Worm (Caenorhabditis elegans) whole organism, L3 larva: ENCODE data around the gene C02F12.5.

ENCODE experiments used
- R02D3.7 ChIP-seq: fragments of 150-350 bp; optimal IDR thresholded peaks from 2 replicates; lab custom pipeline; 2014; ENCODE audit warnings: missing biosample characterization, missing genetic modification characterization
- aly-2 ChIP-seq: fragments of 150-350 bp; optimal IDR thresholded peaks from 2 replicates; lab custom pipeline; 2014; ENCODE audit warnings: missing biosample characterization, missing genetic modification characterization
- ceh-16 ChIP-seq: sonication (generic microtip); optimal IDR thresholded peaks from 2 replicates; lab custom pipeline; 2017; ENCODE audit warnings: missing biosample characterization, missing genetic modification characterization
- ceh-28 ChIP-seq: fragments of 150-350 bp; optimal IDR thresholded peaks from 2 replicates; lab custom pipeline; 2014; ENCODE audit warnings: missing biosample characterization, missing genetic modification reagents, missing genetic modification characterization
- ceh-9 ChIP-seq: sonication (generic microtip); optimal IDR thresholded peaks from 2 replicates; lab custom pipeline; 2018; ENCODE audit warnings: missing biosample characterization, missing genetic modification characterization
- daf-12 ChIP-seq: fragments of 150-350 bp; optimal IDR thresholded peaks from 2 replicates; lab custom pipeline; 2014; ENCODE audit warnings: missing biosample characterization, missing genetic modification reagents, missing genetic modification characterization
- elt-1 ChIP-seq: fragments of 150-350 bp; optimal IDR thresholded peaks from 2 replicates; lab custom pipeline; 2014; ENCODE audit warnings: missing biosample characterization, missing genetic modification characterization
- elt-2 ChIP-seq: sonication (generic microtip); optimal IDR thresholded peaks from 2 replicates; lab custom pipeline; 2016; ENCODE audit warnings: missing genetic modification reagents, mild to moderate bottlenecking, missing genetic modification characterization, missing compliant biosample characterization
- eor-1 ChIP-seq, 2 experiments: fragments of 150-350 bp; optimal IDR thresholded peaks; 2 replicates each; lab custom pipeline; 2014 to 2018; ENCODE audit warnings: missing biosample characterization in 2 of 2, missing genetic modification characterization in 2 of 2
- fkh-2 ChIP-seq: fragments of 150-350 bp; optimal IDR thresholded peaks from 2 replicates; lab custom pipeline; 2014; ENCODE audit warnings: missing biosample characterization, missing genetic modification reagents, missing genetic modification characterization
- fos-1 ChIP-seq: fragments of 150-350 bp; optimal IDR thresholded peaks from 2 replicates; lab custom pipeline; 2014; ENCODE audit warnings: missing biosample characterization, missing genetic modification characterization
- hmg-11 ChIP-seq: sonication (generic microtip); optimal IDR thresholded peaks from 2 replicates; lab custom pipeline; 2016; ENCODE audit warnings: missing genetic modification characterization, missing compliant biosample characterization
- jun-1 ChIP-seq: fragments of 150-350 bp; optimal IDR thresholded peaks from 2 replicates; lab custom pipeline; 2014; ENCODE audit warnings: missing biosample characterization, missing genetic modification reagents, missing genetic modification characterization
- lin-15B ChIP-seq: fragments of 150-350 bp; optimal IDR thresholded peaks from 2 replicates; lab custom pipeline; 2014; ENCODE audit warnings: missing biosample characterization, missing genetic modification characterization
- lin-39 ChIP-seq: fragments of 150-350 bp; optimal IDR thresholded peaks from 2 replicates; lab custom pipeline; 2018; ENCODE audit warnings: missing biosample characterization, missing genetic modification reagents, missing genetic modification characterization
- lsy-12 ChIP-seq: sonication (generic microtip); optimal IDR thresholded peaks from 2 replicates; lab custom pipeline; 2016; ENCODE audit warnings: mild to moderate bottlenecking, missing genetic modification characterization, missing compliant biosample characterization
- mdl-1 ChIP-seq: fragments of 150-350 bp; optimal IDR thresholded peaks from 2 replicates; lab custom pipeline; 2014; ENCODE audit warnings: missing biosample characterization, missing genetic modification characterization
- mml-1 ChIP-seq: fragments of 150-350 bp; sonication (generic microtip); optimal IDR thresholded peaks from 3 replicates; lab custom pipeline; 2014; ENCODE audit warnings: missing biosample characterization, missing genetic modification characterization
- nfya-1 ChIP-seq: sonication (generic microtip); optimal IDR thresholded peaks from 2 replicates; lab custom pipeline; 2017; ENCODE audit warnings: missing genetic modification characterization, mild to moderate bottlenecking, missing compliant biosample characterization, antibody characterized with exemption, moderate library complexity; ENCODE audit not compliant: insufficient read depth
- nhr-12 ChIP-seq: fragments of 150-350 bp; optimal IDR thresholded peaks from 2 replicates; lab custom pipeline; 2014; ENCODE audit warnings: missing biosample characterization, missing genetic modification characterization
- nhr-23 ChIP-seq: fragments of 150-350 bp; optimal IDR thresholded peaks from 2 replicates; lab custom pipeline; 2014; ENCODE audit warnings: missing biosample characterization, missing genetic modification reagents, missing genetic modification characterization
- nhr-25 ChIP-seq: sonication (generic microtip); optimal IDR thresholded peaks from 2 replicates; lab custom pipeline; 2017; ENCODE audit warnings: missing biosample characterization, missing genetic modification characterization
- nhr-28 ChIP-seq: fragments of 150-350 bp; optimal IDR thresholded peaks from 2 replicates; lab custom pipeline; 2014; ENCODE audit warnings: missing biosample characterization, missing genetic modification characterization
- nhr-67 ChIP-seq: fragments of 150-350 bp; optimal IDR thresholded peaks from 2 replicates; lab custom pipeline; 2014; ENCODE audit warnings: missing biosample characterization, missing genetic modification characterization
- nhr-76 ChIP-seq: fragments of 150-350 bp; sonication (generic microtip); optimal IDR thresholded peaks from 5 replicates; lab custom pipeline; 2014; ENCODE audit warnings: missing biosample characterization, missing genetic modification characterization
- nhr-77 ChIP-seq: fragments of 150-350 bp; optimal IDR thresholded peaks from 2 replicates; lab custom pipeline; 2014; ENCODE audit warnings: missing biosample characterization, missing genetic modification characterization
- pha-4 ChIP-seq: fragments of 150-350 bp; optimal IDR thresholded peaks from 2 replicates; lab custom pipeline; 2014; ENCODE audit warnings: missing biosample characterization, missing genetic modification reagents, missing genetic modification characterization
- sea-2 ChIP-seq: fragments of 150-350 bp; sonication (generic microtip); optimal IDR thresholded peaks from 4 replicates; lab custom pipeline; 2014; ENCODE audit warnings: missing biosample characterization, missing genetic modification reagents, missing genetic modification characterization
- skn-1 ChIP-seq: fragments of 150-350 bp; optimal IDR thresholded peaks from 2 replicates; lab custom pipeline; 2014; ENCODE audit warnings: missing biosample characterization, missing genetic modification characterization
- snpc-4 ChIP-seq: fragments of 150-350 bp; optimal IDR thresholded peaks from 2 replicates; lab custom pipeline; 2014; ENCODE audit warnings: missing biosample characterization, missing genetic modification characterization
- unc-39 ChIP-seq: sonication (generic microtip); optimal IDR thresholded peaks from 4 replicates; lab custom pipeline; 2017; ENCODE audit warnings: missing biosample characterization, missing genetic modification characterization
- ztf-11 ChIP-seq: fragments of 150-350 bp; optimal IDR thresholded peaks from 2 replicates; lab custom pipeline; 2014; ENCODE audit warnings: missing biosample characterization, missing genetic modification characterization
- ztf-4 ChIP-seq: fragments of 150-350 bp; optimal IDR thresholded peaks from 2 replicates; lab custom pipeline; 2014; ENCODE audit warnings: missing biosample characterization, missing genetic modification characterization

Gene C02F12.5

ce11 chrX:3655972-3656371 is 15.9 kb downstream of the C02F12.5 start, which contains the start of gene R11G1.7:
Gene R11G1.7, plus strand, starts transcription at chrX:3656272.
- no peak for TF ChIP-seq lin-15B (tag; lab: Kevin White, UChicago)
- TF ChIP-seq mml-1 (tag; lab: Kevin White, UChicago) = no peak
- no peak for TF ChIP-seq nfya-1 (tag; lab: Kevin White, UChicago)
- no peak for TF ChIP-seq nhr-76 (tag; lab: Kevin White, UChicago)
- no peak for TF ChIP-seq nhr-67 (tag; lab: Kevin White, UChicago)
- no peak for TF ChIP-seq pha-4 (tag; lab: Kevin White, UChicago)
- TF ChIP-seq eor-1 (tag; optimal IDR thresholded peaks at IDR 0.05; lab: Kevin White, UChicago) = no peak
- no peak for TF ChIP-seq ztf-4
- TF ChIP-seq daf-12 (tag; lab: Kevin White, UChicago) = no peak
- no peak for TF ChIP-seq ceh-9
- no peak for TF ChIP-seq jun-1 (tag; lab: Kevin White, UChicago)
- no peak for TF ChIP-seq nhr-12 (tag; lab: Kevin White, UChicago)
- no peak for TF ChIP-seq sea-2 (GFP tag; lab: Kevin White, UChicago)
- TF ChIP-seq R02D3.7 (tag; lab: Kevin White, UChicago) = no peak
- no peak for TF ChIP-seq nhr-23 (tag; lab: Kevin White, UChicago)
- TF ChIP-seq nhr-28 (tag; lab: Kevin White, UChicago) = no peak
- TF ChIP-seq fkh-2 (tag; lab: Kevin White, UChicago) = no peak
- no peak for TF ChIP-seq aly-2 (tag; lab: Kevin White, UChicago)
- TF ChIP-seq, all 47 proteins: peak for 0

ce11 chrX:3654623-3655022 is 17.3 kb downstream of the C02F12.5 start, which contains the start of gene R11G1.11:
Gene R11G1.11, plus strand, starts transcription at chrX:3654923.
- no peak for TF ChIP-seq pha-4 (tag; lab: Kevin White, UChicago)
- peak; percentile 52 for TF ChIP-seq nhr-23 (tag; lab: Kevin White, UChicago)
- TF ChIP-seq nfya-1 (tag; lab: Kevin White, UChicago) = no peak

ce11 chrX:3650100-3650809 is 21.6 kb downstream of the C02F12.5 start, which contains the start of the genes sax-1 and R11G1.2:
Gene sax-1, minus strand, starts transcription at chrX:3650150.
Gene R11G1.2, plus strand, starts transcription at chrX:3650614.
- TF ChIP-seq unc-39 (tag; lab: Kevin White, UChicago) = no peak
- peak; percentile 0 for TF ChIP-seq snpc-4 (tag; lab: Kevin White, UChicago)
- TF ChIP-seq skn-1 (tag; lab: Kevin White, UChicago) = peak; percentile 33
- TF ChIP-seq lsy-12 (tag; lab: Kevin White, UChicago) = no peak
- TF ChIP-seq jun-1 (tag; lab: Kevin White, UChicago) = peak; percentile 41
- peak; percentile 17 for TF ChIP-seq nhr-23 (tag; lab: Kevin White, UChicago)
- peak; percentile 83 for TF ChIP-seq hmg-11 (tag; lab: Kevin White, UChicago)
- no peak for TF ChIP-seq R02D3.7 (tag; lab: Kevin White, UChicago)
- peak; percentile 82 for TF ChIP-seq pha-4 (tag; lab: Kevin White, UChicago)
- peak; percentile 69 for TF ChIP-seq lin-39 (tag; lab: Kevin White, UChicago)
- peak; percentile 29 for TF ChIP-seq ceh-28 (tag; lab: Kevin White, UChicago)
- peak; percentile 41 for TF ChIP-seq elt-2 (tag; lab: Kevin White, UChicago)
- peak; percentile 68 for TF ChIP-seq nfya-1 (tag; lab: Kevin White, UChicago)
- TF ChIP-seq nhr-12 (tag; lab: Kevin White, UChicago) = no peak
- peak; percentile 64 for TF ChIP-seq mdl-1 (tag; lab: Kevin White, UChicago)
- TF ChIP-seq lin-15B (tag; lab: Kevin White, UChicago) = peak; percentile 25
- TF ChIP-seq nhr-25 (tag; lab: Kevin White, UChicago) = peak; percentile 44

- TF ChIP-seq unc-39 (tag; lab: Kevin White, UChicago) = no peak
- no peak for TF ChIP-seq ceh-9
- TF ChIP-seq nhr-12 (tag; lab: Kevin White, UChicago) = no peak
- TF ChIP-seq nhr-77 (tag; lab: Kevin White, UChicago) = no peak
Observed at ce11 chrX:3645924-3646323, 26.0 kb downstream of the C02F12.5 start.

ce11 chrX:3644796-3645195 is 27.1 kb downstream of the C02F12.5 start, which contains the start of gene tmem-24:
Gene tmem-24, minus strand, starts transcription at chrX:3644896.
- TF ChIP-seq nhr-23 (tag; lab: Kevin White, UChicago) = no peak
- TF ChIP-seq ztf-4 = no peak
- TF ChIP-seq fos-1 (tag; lab: Kevin White, UChicago) = no peak
- TF ChIP-seq unc-39 (tag; lab: Kevin White, UChicago) = no peak
- TF ChIP-seq mdl-1 (tag; lab: Kevin White, UChicago) = no peak
- TF ChIP-seq nhr-77 (tag; lab: Kevin White, UChicago) = no peak
- TF ChIP-seq ceh-16 (tag; lab: Kevin White, UChicago) = no peak
- no peak for TF ChIP-seq nhr-67 (tag; lab: Kevin White, UChicago)
- no peak for TF ChIP-seq ztf-11 (tag; lab: Kevin White, UChicago)
- no peak for TF ChIP-seq sea-2 (GFP tag; lab: Kevin White, UChicago)
- TF ChIP-seq elt-1 (tag; lab: Kevin White, UChicago) = no peak
